Fruit fly (Drosophila melanogaster): ENCODE data around the gene ect.

The ect gene

DNA sequence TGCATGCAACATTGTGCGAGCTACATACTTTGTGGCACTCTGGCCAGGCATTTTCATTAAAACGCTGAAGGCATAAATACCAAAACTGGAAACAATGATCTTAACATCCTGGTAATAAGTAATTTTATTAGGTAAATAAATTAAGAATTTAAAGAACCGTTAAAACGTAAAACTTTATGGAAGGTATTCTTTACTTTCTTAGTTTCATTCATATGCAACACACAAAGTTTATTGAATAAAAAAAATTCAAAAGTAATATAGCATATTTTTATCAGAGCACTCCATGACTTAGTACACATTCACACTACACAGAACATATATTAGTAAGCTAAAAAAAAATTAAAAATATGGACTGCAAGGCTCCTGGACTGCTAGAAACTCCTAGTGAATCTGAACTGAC lies 13.7 kb upstream of the ect start, which contains the start of gene CG8065:
Gene CG8065, plus strand, starts transcription at position 301 of the 400 bp plus-strand sequence.
- no peak for TF ChIP-seq CG17801 (GFP tag; optimal IDR thresholded peaks at IDR 0.05; ENCODE audit: partially characterized antibody)

DNA sequence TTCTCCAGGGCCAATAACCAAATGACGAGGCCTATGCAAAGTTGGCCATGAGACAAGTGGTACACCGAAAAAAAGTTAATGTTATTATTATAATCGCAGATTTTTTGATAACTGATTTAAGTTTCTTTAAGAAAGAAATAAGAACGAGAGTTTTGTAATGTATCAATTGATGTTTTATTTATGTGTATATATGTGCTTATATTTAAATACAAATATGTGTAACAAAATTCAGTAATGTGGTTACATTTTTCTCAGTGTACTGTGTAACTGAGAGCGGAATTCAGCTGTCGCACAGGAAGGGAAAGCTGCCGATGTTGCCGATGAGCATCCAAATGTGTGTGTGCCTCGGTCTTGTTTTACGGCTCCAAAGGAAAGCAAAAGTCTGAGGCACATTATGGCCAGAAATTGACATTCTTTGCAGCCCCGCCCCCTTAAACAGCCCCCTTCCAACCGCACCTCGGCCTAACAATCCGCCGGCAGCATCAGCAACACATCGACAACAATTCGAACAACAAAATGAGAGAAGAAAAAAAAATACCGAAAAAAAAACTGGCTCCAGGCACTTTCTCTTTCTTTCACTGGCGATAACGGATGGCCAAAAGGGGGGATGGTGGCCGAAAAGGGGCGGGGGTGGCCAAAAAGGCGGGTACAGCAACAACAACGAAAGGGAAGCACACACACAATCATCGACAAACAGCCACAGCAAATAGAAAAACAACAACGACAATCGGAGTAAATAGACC lies 4.8 kb upstream of the ect start:
- no peak for TF ChIP-seq CG17801 (GFP tag; optimal IDR thresholded peaks at IDR 0.05; ENCODE audit: partially characterized antibody)

dm6 chr3L:10205823-10206222 lies 4.2 kb upstream of the ect start:
- TF ChIP-seq CG17801 (GFP tag; optimal IDR thresholded peaks at IDR 0.05; ENCODE audit: partially characterized antibody), result no peak

DNA sequence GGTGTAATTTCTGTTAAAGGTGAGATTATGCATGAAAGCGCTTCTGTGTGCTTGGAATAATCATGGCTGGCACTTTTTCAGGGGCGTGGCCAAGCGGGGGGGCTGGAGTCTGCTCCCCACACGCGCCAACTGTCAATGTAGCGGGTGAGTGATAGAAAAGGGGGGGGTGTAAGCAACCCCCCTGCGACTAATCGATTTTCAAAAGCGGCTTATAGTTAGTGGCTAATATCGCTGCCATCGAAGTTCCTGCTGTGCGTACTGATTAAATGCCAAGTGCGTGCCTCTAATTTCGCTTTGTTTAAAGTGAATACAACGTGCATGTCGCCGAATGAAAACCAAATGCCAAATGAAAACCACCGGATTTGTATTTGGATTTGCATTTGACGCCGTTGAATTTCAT lies 3.0 kb upstream of the ect start:
- no peak for TF ChIP-seq CG17801 (GFP tag; optimal IDR thresholded peaks at IDR 0.05; ENCODE audit: partially characterized antibody)

DNA sequence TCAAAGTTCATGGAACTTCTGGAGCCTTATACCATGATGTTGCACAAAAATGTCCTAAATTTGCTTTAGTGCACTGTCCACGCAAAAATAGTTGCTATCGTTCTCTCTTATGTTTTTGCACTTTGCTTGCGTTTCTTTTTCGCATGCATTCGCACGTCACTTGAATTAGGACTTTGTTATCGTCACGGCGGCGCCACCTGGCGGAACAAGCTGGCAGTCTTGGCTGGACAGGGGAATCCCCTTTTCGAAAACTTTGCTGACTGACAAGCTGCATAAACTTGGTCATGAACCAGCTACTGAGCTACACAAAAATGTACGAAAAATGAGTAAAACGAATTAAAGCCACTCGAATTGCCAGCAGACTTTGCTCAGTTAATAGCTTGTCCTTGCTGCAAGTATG lies 2.0 kb downstream of the ect start:
- no peak for TF ChIP-seq CG17801 (GFP tag; optimal IDR thresholded peaks at IDR 0.05; ENCODE audit: partially characterized antibody)

DNA sequence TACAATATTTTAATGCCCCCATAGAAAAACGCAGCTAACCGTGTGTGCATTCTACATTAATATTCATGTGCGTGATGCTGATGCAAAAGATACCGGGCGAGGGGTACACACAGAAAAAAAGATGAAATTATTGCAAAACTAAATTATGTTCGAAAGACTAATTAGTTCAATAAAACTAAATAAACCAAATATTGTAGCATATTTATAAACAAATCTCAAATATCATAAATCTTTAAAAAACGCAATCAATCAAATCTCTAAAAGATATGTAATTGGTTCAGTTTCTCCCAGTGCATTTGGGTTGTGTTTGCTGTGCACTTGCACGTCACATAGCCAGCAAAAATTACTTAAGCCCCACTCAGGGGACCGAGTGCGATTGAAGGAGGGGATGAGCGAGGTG lies 3.1 kb downstream of the ect start:
- TF ChIP-seq CG17801 (GFP tag; optimal IDR thresholded peaks at IDR 0.05; ENCODE audit: partially characterized antibody), result no peak

DNA sequence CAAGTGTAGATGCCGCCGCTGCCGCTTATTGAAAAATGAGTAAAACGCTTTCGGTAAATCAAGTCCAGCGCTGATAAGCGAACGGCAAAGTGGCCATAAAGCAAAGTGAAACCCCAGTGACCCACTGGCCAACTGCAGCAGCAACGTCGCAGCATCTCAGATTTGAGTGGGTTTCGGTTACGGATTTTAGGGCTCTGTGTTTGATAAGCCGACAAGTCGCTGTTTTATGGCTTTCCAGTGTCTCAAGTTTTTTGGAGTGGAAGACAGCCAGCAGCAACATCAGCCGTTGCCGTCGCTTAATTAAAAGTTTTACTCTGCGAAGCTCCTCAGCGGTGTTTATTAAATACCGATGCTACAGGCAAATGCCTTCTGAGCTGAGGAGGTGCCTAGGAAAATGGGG lies 4.3 kb downstream of the ect start:
- TF ChIP-seq CG17801 (GFP tag; optimal IDR thresholded peaks at IDR 0.05; ENCODE audit: partially characterized antibody), result no peak

DNA sequence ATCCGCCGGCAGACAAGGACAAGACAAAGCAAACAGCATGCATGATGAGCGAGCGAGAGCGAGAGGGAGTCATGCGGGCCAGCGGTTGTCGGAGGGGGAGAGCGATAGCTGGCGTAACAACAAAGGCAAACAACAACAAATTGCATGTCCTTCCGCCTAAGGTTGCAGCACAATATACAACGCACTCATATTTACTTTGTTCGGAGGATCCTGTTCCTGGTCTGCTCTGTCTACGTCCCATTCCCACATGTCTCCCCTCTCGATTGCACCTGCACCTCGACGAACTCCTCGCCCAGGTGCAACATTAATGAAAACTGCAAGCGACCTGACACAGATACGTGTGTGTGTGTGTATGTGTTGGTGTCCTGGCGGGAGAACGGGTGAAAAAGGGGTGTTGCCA lies 12.5 kb downstream of the ect start:
- TF ChIP-seq CG17801 (GFP tag; optimal IDR thresholded peaks at IDR 0.05; ENCODE audit: partially characterized antibody), result no peak

dm6 chr3L:10186893-10187292 lies 14.7 kb downstream of the ect start:
- no peak for TF ChIP-seq CG17801 (GFP tag; optimal IDR thresholded peaks at IDR 0.05; ENCODE audit: partially characterized antibody)

DNA sequence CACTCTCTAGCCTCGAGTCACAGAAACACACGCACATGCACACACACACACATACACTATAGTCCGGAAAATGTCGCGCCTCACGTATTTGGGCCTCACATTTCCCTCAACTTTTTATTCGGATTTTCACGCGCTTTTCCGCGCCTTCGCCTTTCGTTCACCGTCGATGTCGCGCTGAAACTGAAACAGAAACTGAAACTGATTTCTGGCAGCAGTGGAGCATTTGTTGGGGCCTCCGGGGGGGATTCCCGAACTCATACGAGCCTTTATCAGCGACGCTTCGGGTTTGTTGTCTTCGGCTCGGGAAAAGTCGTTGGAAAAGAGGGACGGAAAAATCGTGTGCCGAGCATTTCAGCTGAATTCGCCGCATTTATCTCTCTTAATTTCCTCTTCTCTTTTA lies 15.7 kb downstream of the ect start, which contains the start of gene dpr10:
Gene dpr10, minus strand, starts transcription at position 185 of the 400 bp plus-strand sequence.
- no peak for TF ChIP-seq CG17801 (GFP tag; optimal IDR thresholded peaks at IDR 0.05; ENCODE audit: partially characterized antibody)

dm6 chr3L:10166923-10167322 lies 34.7 kb downstream of the ect start, which contains the start of gene CG6628:
Gene CG6628 (minus strand): TSS chr3L:10167023.
- no peak for TF ChIP-seq CG17801 (GFP tag; optimal IDR thresholded peaks at IDR 0.05; ENCODE audit: partially characterized antibody)

DNA sequence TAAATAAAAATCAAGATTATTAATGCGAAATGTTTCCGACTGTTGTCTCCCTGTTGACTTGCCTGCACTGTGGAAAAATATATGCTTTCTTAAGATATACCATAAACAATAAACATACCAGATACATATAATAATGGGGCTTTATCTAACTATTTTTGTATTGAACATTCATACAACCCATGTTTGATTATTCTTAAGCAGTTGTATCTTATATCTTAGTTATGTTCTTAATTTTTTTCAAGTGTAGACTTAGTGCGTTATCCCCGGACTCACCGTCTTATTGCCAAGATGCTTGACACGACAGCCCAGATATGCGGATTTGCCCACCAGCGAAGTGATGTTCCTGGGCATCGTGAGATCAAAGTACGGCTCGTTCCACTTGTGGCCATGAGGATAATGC lies 45.6 kb downstream of the ect start:
- TF ChIP-seq CG17801 (GFP tag; optimal IDR thresholded peaks at IDR 0.05; ENCODE audit: partially characterized antibody), result no peak

dm6 chr3L:10151527-10151926 lies 50.1 kb downstream of the ect start, which contains the start of gene CG8072:
Gene CG8072 (plus strand): TSS chr3L:10151827.
- no peak for TF ChIP-seq CG17801 (GFP tag; optimal IDR thresholded peaks at IDR 0.05; ENCODE audit: partially characterized antibody)
